ENCODE assay signal across 6 fruit fly cellular contexts in the genomic region with DNA sequence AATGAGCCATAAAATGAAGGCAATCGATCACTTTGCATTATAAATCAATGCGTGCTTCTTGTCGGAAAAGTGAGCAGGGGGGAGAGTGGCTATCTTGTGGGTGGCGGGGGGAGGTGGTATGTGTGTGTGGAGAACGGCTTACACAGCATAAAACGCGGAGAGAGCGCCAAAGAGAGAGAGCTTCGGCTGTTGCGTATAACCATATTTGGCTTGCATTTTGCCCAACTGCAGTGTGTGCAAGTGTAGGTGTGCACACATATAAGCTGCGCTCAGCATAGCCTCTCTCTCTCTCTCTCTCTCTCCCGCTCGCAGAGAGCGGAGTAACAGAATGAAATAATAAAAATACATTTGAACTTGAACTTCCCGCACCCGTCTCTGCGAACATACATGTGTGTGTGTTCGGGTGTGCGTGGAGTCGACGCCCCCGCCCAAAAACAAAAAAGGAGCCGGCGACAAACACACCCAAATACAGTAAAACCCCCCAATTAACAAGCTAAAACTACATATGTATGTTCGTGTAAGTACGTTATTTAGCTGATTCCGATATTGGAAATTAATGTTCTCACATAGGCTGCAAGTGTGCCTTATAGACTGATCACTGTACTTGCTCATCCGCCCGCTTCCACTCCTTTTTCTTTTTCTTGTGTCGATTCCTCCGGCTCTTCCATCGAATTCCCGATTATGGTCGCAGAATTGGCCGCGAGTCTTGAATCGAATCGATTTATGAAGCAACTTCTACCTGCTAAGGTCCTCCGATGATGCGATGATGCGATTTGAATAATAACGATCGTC.
A peak's percentile ranks its signal among the peaks of the same experiment; 100 is the strongest.
TF ChIP-seq lines count a peak whose summit lies in the region.

No protein-coding gene starts in this region.

- TF ChIP-seq CTCF in whole organism, embryonic (GFP tag; optimal IDR thresholded peaks at IDR 0.05; lab: Kevin White, UChicago) = no peak

TF ChIP-seq in whole organism, 6 proteins besides CTCF, POLR2A, EP300 and RAD21:
- no peak for TF ChIP-seq Dll (optimal IDR thresholded peaks at IDR 0.05; lab: Kevin White, UChicago)
- no peak for TF ChIP-seq usp (GFP tag; optimal IDR thresholded peaks at IDR 0.05; lab: Kevin White, UChicago)
- TF ChIP-seq EcR (GFP tag; optimal IDR thresholded peaks at IDR 0.05; lab: Kevin White, UChicago) = peak; percentile 51 to 83
- no peak for TF ChIP-seq psq (optimal IDR thresholded peaks at IDR 0.05; lab: Kevin White, UChicago)
- no peak for TF ChIP-seq CG8478 (optimal IDR thresholded peaks at IDR 0.05; lab: Kevin White, UChicago)
- TF ChIP-seq pan (optimal IDR thresholded peaks at IDR 0.05; lab: Kevin White, UChicago) = no peak
TF ChIP-seq in whole organism: peak in this region for 1.

TF ChIP-seq in whole organism, adult, 20 proteins besides CTCF, POLR2A, EP300 and RAD21:
- TF ChIP-seq pad (GFP tag; optimal IDR thresholded peaks at IDR 0.05; lab: Kevin White, UChicago) (peak; percentile 63), bab1 (GFP tag; optimal IDR thresholded peaks at IDR 0.05; lab: Kevin White, UChicago) (peak; percentile 43), Mnt (GFP tag; optimal IDR thresholded peaks at IDR 0.05; lab: Kevin White, UChicago) (peak; percentile 12), tj (GFP tag; optimal IDR thresholded peaks at IDR 0.05; lab: Kevin White, UChicago) (peak; percentile 99), toe (GFP tag; optimal IDR thresholded peaks at IDR 0.05; lab: Kevin White, UChicago) (no peak)

TF ChIP-seq in whole organism, embryonic, 481 proteins besides CTCF, POLR2A, EP300 and RAD21 (continues in another document):
- TF ChIP-seq CG13894 (tag; optimal IDR thresholded peaks at IDR 0.05; lab: Kevin White, UChicago) (no peak), tap (tag; optimal IDR thresholded peaks at IDR 0.05; lab: Kevin White, UChicago) (no peak), chm (GFP tag; IDR thresholded peaks at IDR 0.05; lab: Robert Waterston, UW) (peak; percentile 38; the same call in 1 of the 2 replicates), pum (GFP tag; optimal IDR thresholded peaks at IDR 0.05; lab: Kevin White, UChicago) (no peak), tgo (GFP tag; IDR thresholded peaks at IDR 0.05; lab: Robert Waterston, UW) (no peak), exex (tag; optimal IDR thresholded peaks at IDR 0.05; lab: Kevin White, UChicago) (no peak), nmo (GFP tag; optimal IDR thresholded peaks at IDR 0.05; lab: Kevin White, UChicago) (peak; percentile 17), pita (GFP tag; optimal IDR thresholded peaks at IDR 0.05; lab: Kevin White, UChicago) (no peak), Asciz (GFP tag; optimal IDR thresholded peaks at IDR 0.05; lab: Kevin White, UChicago) (no peak), Gug (GFP tag; IDR thresholded peaks at IDR 0.05; lab: Robert Waterston, UW) (0 out of 4 replicates have a peak, but pooled peaks have one; percentile 23), Opbp (GFP tag; IDR thresholded peaks at IDR 0.05; lab: Robert Waterston, UW; ENCODE audit: partially characterized antibody) (no peak), CG7963 (GFP tag; IDR thresholded peaks at IDR 0.05; lab: Robert Waterston, UW; ENCODE audit: partially characterized antibody) (no peak), CG1024 (GFP tag; IDR thresholded peaks at IDR 0.05; lab: Robert Waterston, UW) (no peak), Trl (optimal IDR thresholded peaks at IDR 0.05; lab: Kevin White, UChicago) (peak; percentile 76 to 92), Trl (GFP tag; optimal IDR thresholded peaks at IDR 0.05; lab: Kevin White, UChicago) (no peak), Poxn (GFP tag; IDR thresholded peaks at IDR 0.05; lab: Robert Waterston, UW) (no peak), CG12299 (tag; optimal IDR thresholded peaks at IDR 0.05; lab: Kevin White, UChicago) (no peak), crol (GFP tag; IDR thresholded peaks at IDR 0.05; lab: Robert Waterston, UW) (peak; percentile 97)

TF ChIP-seq in whole organism, prepupa, 60 proteins besides CTCF, POLR2A, EP300 and RAD21 (continues in another document):
- no peak for TF ChIP-seq fkh (GFP tag; optimal IDR thresholded peaks at IDR 0.05; lab: Kevin White, UChicago)
- TF ChIP-seq Eip75B (GFP tag; optimal IDR thresholded peaks at IDR 0.05; lab: Kevin White, UChicago) = peak; percentile 89
- TF ChIP-seq CG10631 (GFP tag; optimal IDR thresholded peaks at IDR 0.05; lab: Kevin White, UChicago) = peak; percentile 83
- peak; percentile 76 for TF ChIP-seq spab (GFP tag; optimal IDR thresholded peaks at IDR 0.05; lab: Kevin White, UChicago)
- TF ChIP-seq acj6 (GFP tag; optimal IDR thresholded peaks at IDR 0.05; lab: Kevin White, UChicago) = peak; percentile 85
- 0 out of 2 replicates have a peak, but pooled peaks have one; percentile 12 for TF ChIP-seq CG11294 (GFP tag; IDR thresholded peaks at IDR 0.05; lab: Robert Waterston, UW)
- peak; percentile 89 for TF ChIP-seq Sox14 (GFP tag; optimal IDR thresholded peaks at IDR 0.05; lab: Kevin White, UChicago)
- TF ChIP-seq cyc (GFP tag; optimal IDR thresholded peaks at IDR 0.05; lab: Kevin White, UChicago) = peak; percentile 90
- peak; percentile 89 for TF ChIP-seq CG6163 (GFP tag; IDR thresholded peaks at IDR 0.05; lab: Robert Waterston, UW)
- peak; percentile 86 for TF ChIP-seq CG6792 (GFP tag; optimal IDR thresholded peaks at IDR 0.05; lab: Kevin White, UChicago)
- TF ChIP-seq svp (GFP tag; lab: Kevin White, UChicago) = peak; percentile 95
- TF ChIP-seq fd59A (GFP tag; optimal IDR thresholded peaks at IDR 0.05; lab: Kevin White, UChicago) = peak; percentile 75
- TF ChIP-seq CG6808 (GFP tag; optimal IDR thresholded peaks at IDR 0.05; lab: Kevin White, UChicago) = peak; percentile 75
- peak; percentile 82 for TF ChIP-seq Ets96B (tag; optimal IDR thresholded peaks at IDR 0.05; lab: Kevin White, UChicago)
- peak; percentile 91 for TF ChIP-seq Hr39 (GFP tag; optimal IDR thresholded peaks at IDR 0.05; lab: Kevin White, UChicago)
- TF ChIP-seq CG8632 (GFP tag; optimal IDR thresholded peaks at IDR 0.05; lab: Kevin White, UChicago) = peak; percentile 77
- no peak for TF ChIP-seq CG6276 (GFP tag; optimal IDR thresholded peaks at IDR 0.05; lab: Kevin White, UChicago)
- peak; percentile 83 for TF ChIP-seq vri (GFP tag; optimal IDR thresholded peaks at IDR 0.05; lab: Kevin White, UChicago)

TF ChIP-seq in whole organism, pupa, 21 proteins besides CTCF, POLR2A, EP300 and RAD21 (continues in another document):
- TF ChIP-seq fd96Ca (GFP tag; IDR thresholded peaks at IDR 0.05; lab: Robert Waterston, UW) (peak; percentile 83; the same call in 2 of the 3 replicates), CG8301 (tag; optimal IDR thresholded peaks at IDR 0.05; lab: Kevin White, UChicago) (peak; percentile 66), CG8159 (tag; optimal IDR thresholded peaks at IDR 0.05; lab: Kevin White, UChicago) (peak; percentile 81), Pif1A (GFP tag; optimal IDR thresholded peaks at IDR 0.05; lab: Kevin White, UChicago) (peak; percentile 69), Snoo (tag; optimal IDR thresholded peaks at IDR 0.05; lab: Kevin White, UChicago) (peak; percentile 85), Ets98B (GFP tag; IDR thresholded peaks at IDR 0.05; lab: Robert Waterston, UW) (peak; percentile 55), rn (GFP tag; IDR thresholded peaks at IDR 0.05; lab: Robert Waterston, UW) (0 out of 2 replicates have a peak, but pooled peaks have one; percentile 32), CG17806 (tag; optimal IDR thresholded peaks at IDR 0.05; lab: Kevin White, UChicago) (peak; percentile 74), Pif1B (GFP tag; optimal IDR thresholded peaks at IDR 0.05; lab: Kevin White, UChicago) (peak; percentile 83), CG15710 (tag; optimal IDR thresholded peaks at IDR 0.05; lab: Kevin White, UChicago) (peak; percentile 82), CG12605 (GFP tag; IDR thresholded peaks at IDR 0.05; lab: Robert Waterston, UW) (peak; percentile 53; the same call in 1 of the 2 replicates), CG32121 (GFP tag; IDR thresholded peaks at IDR 0.05; lab: Robert Waterston, UW) (0 out of 2 replicates have a peak, but pooled peaks have one; percentile 33), CG4496 (GFP tag; IDR thresholded peaks at IDR 0.05; lab: Robert Waterston, UW) (peak; percentile 82), gl (tag; optimal IDR thresholded peaks at IDR 0.05; lab: Kevin White, UChicago) (peak; percentile 63), CG14655 (GFP tag; optimal IDR thresholded peaks at IDR 0.05; lab: Kevin White, UChicago) (peak; percentile 78), CG34367 (tag; optimal IDR thresholded peaks at IDR 0.05; lab: Kevin White, UChicago) (peak; percentile 80), CG9948 (tag; optimal IDR thresholded peaks at IDR 0.05; lab: Kevin White, UChicago) (peak; percentile 78), EcR (GFP tag; optimal IDR thresholded peaks at IDR 0.05; lab: Kevin White, UChicago) (peak; percentile 96)

TF ChIP-seq in whole organism, wandering third instar larva, 38 proteins besides CTCF, POLR2A, EP300 and RAD21 (continues in another document):
- peak; percentile 53 for TF ChIP-seq Mio (GFP tag; optimal IDR thresholded peaks at IDR 0.05; lab: Kevin White, UChicago)
- TF ChIP-seq sage (GFP tag; optimal IDR thresholded peaks at IDR 0.05; lab: Kevin White, UChicago) = peak; percentile 64
- TF ChIP-seq Hr78 (GFP tag; optimal IDR thresholded peaks at IDR 0.05; lab: Kevin White, UChicago) = no peak
- TF ChIP-seq CG32264 (GFP tag; optimal IDR thresholded peaks at IDR 0.05; lab: Kevin White, UChicago) = peak; percentile 65
- no peak for TF ChIP-seq CrebA (GFP tag; optimal IDR thresholded peaks at IDR 0.05; lab: Kevin White, UChicago; ENCODE audit: borderline replicate concordance)
- TF ChIP-seq woc (GFP tag; optimal IDR thresholded peaks at IDR 0.05; lab: Kevin White, UChicago) = peak; percentile 95
- TF ChIP-seq br (GFP tag; optimal IDR thresholded peaks at IDR 0.05; lab: Kevin White, UChicago) = peak; percentile 86
- peak; percentile 21 for TF ChIP-seq Rel (GFP tag; optimal IDR thresholded peaks at IDR 0.05; lab: Kevin White, UChicago)
- peak; percentile 83 for TF ChIP-seq Rel (tag; optimal IDR thresholded peaks at IDR 0.05; lab: Kevin White, UChicago)
- no peak for TF ChIP-seq N (GFP tag; optimal IDR thresholded peaks at IDR 0.05; lab: Kevin White, UChicago)
- no peak for TF ChIP-seq dsf (GFP tag; optimal IDR thresholded peaks at IDR 0.05; lab: Kevin White, UChicago; ENCODE audit: borderline replicate concordance)
- TF ChIP-seq CG9705 (GFP tag; optimal IDR thresholded peaks at IDR 0.05; lab: Kevin White, UChicago) = peak; percentile 67
- TF ChIP-seq sv (GFP tag; optimal IDR thresholded peaks at IDR 0.05; lab: Kevin White, UChicago) = no peak
- peak; percentile 28 to 91 for TF ChIP-seq foxo (GFP tag; optimal IDR thresholded peaks at IDR 0.05; lab: Kevin White, UChicago)
- peak; percentile 91 for TF ChIP-seq fru (GFP tag; optimal IDR thresholded peaks at IDR 0.05; lab: Kevin White, UChicago)
- TF ChIP-seq Myc (optimal IDR thresholded peaks at IDR 0.05; lab: Kevin White, UChicago) = no peak
- TF ChIP-seq Dif (GFP tag; optimal IDR thresholded peaks at IDR 0.05; lab: Kevin White, UChicago; ENCODE audit: partially characterized antibody) = peak; percentile 85
- TF ChIP-seq OdsH (GFP tag; optimal IDR thresholded peaks at IDR 0.05; lab: Kevin White, UChicago) = peak; percentile 90
- peak; percentile 86 to 87 for TF ChIP-seq dl (GFP tag; optimal IDR thresholded peaks at IDR 0.05; lab: Kevin White, UChicago; ENCODE audit: insufficient read depth in 1 of 2, partially characterized antibody in 2 of 2)
- peak; percentile 80 for TF ChIP-seq Sp1 (GFP tag; optimal IDR thresholded peaks at IDR 0.05; lab: Kevin White, UChicago)
- TF ChIP-seq h (GFP tag; optimal IDR thresholded peaks at IDR 0.05; lab: Kevin White, UChicago) = peak; percentile 95
